Worm (Caenorhabditis elegans) whole organism, L1 larva: Measurements from ENCODE around the gene C06E4.3.

Experiments used
- C16A3.4 ChIP-seq: fragments of 150-350 bp; optimal IDR thresholded peaks from 2 replicates; lab custom pipeline; 2014; ENCODE audit warnings: missing biosample characterization, missing genetic modification characterization
- C34B4.2 ChIP-seq: sonication (generic microtip); optimal IDR thresholded peaks from 2 replicates; lab custom pipeline; 2017; ENCODE audit warnings: mild to moderate bottlenecking, missing genetic modification characterization, missing compliant biosample characterization
- F16B12.6 ChIP-seq: fragments of 150-350 bp; optimal IDR thresholded peaks from 2 replicates; lab custom pipeline; 2014; ENCODE audit warnings: missing biosample characterization, missing genetic modification characterization
- alr-1 ChIP-seq: fragments of 200-800 bp; sonication (Bioruptor generic); optimal IDR thresholded peaks from 2 replicates; lab custom pipeline; 2018; ENCODE audit warnings: borderline replicate concordance, mild to moderate bottlenecking, missing genetic modification characterization, missing compliant biosample characterization
- aly-2 ChIP-seq: fragments of 150-350 bp; optimal IDR thresholded peaks from 2 replicates; lab custom pipeline; 2014; ENCODE audit warnings: missing biosample characterization, missing genetic modification characterization
- blmp-1 ChIP-seq: fragments of 150-350 bp; optimal IDR thresholded peaks from 2 replicates; lab custom pipeline; 2014; ENCODE audit warnings: missing biosample characterization, missing genetic modification characterization
- ceh-82 ChIP-seq, 3 experiments: fragments of 150-350 bp in 1 of 3; sonication (generic microtip) in 2 of 3; optimal IDR thresholded peaks; 2 replicates each; lab custom pipeline; 2014 to 2017; ENCODE audit warnings: missing biosample characterization in 3 of 3, missing genetic modification characterization in 3 of 3
- dpl-1 ChIP-seq, 3 experiments: fragments of 150-350 bp in 2 of 3; sonication (generic microtip) in 1 of 3; optimal IDR thresholded peaks; 2 replicates each; lab custom pipeline; 2014 to 2017; ENCODE audit warnings: missing biosample characterization in 3 of 3, missing genetic modification characterization in 3 of 3, missing genetic modification reagents in 3 of 3
- dsc-1 ChIP-seq: sonication (generic microtip); optimal IDR thresholded peaks from 2 replicates; lab custom pipeline; 2016; ENCODE audit warnings: mild to moderate bottlenecking, missing genetic modification characterization, missing compliant biosample characterization
- efl-1 ChIP-seq, 4 experiments: fragments of 150-350 bp; optimal IDR thresholded peaks in 3 of 4; peaks in 1 of 4; 1 replicate in 1 of 4; 2 replicates in 3 of 4; lab custom pipeline; 2014; ENCODE audit warnings: missing biosample characterization in 2 of 4, missing genetic modification characterization in 2 of 4, missing genetic modification reagents in 2 of 4
- egl-13 ChIP-seq: sonication (generic microtip); optimal IDR thresholded peaks from 2 replicates; lab custom pipeline; 2016; ENCODE audit warnings: missing genotype, missing genetic modification reagents, missing genetic modification characterization, missing compliant biosample characterization
- elt-2 ChIP-seq: sonication (generic microtip); optimal IDR thresholded peaks from 2 replicates; lab custom pipeline; 2016; ENCODE audit warnings: missing genetic modification characterization, mild to moderate bottlenecking, inconsistent platforms, missing compliant biosample characterization, missing genetic modification reagents
- elt-3 ChIP-seq, 6 experiments: fragments of 150-350 bp in 1 of 6; sonication (generic microtip); optimal IDR thresholded peaks; 2 replicates each; lab custom pipeline; 2017 to 2018; ENCODE audit warnings: missing biosample characterization in 6 of 6, missing genetic modification characterization in 6 of 6, inconsistent platforms in 1 of 6
- fkh-10 ChIP-seq: sonication (generic microtip); optimal IDR thresholded peaks from 2 replicates; lab custom pipeline; 2017; ENCODE audit warnings: missing biosample characterization, missing genetic modification reagents, missing genetic modification characterization
- fkh-4 ChIP-seq: sonication (generic microtip); optimal IDR thresholded peaks from 2 replicates; lab custom pipeline; 2016; ENCODE audit warnings: missing compliant biosample characterization, missing genetic modification characterization, borderline replicate concordance
- fkh-8 ChIP-seq: sonication (generic microtip); optimal IDR thresholded peaks from 2 replicates; lab custom pipeline; 2016; ENCODE audit warnings: mild to moderate bottlenecking, missing genetic modification characterization, missing compliant biosample characterization
- fos-1 ChIP-seq: fragments of 150-350 bp; optimal IDR thresholded peaks from 2 replicates; lab custom pipeline; 2014; ENCODE audit warnings: missing biosample characterization, missing genetic modification characterization
- hpl-2 ChIP-seq: fragments of 150-350 bp; optimal IDR thresholded peaks from 2 replicates; lab custom pipeline; 2014; ENCODE audit warnings: missing biosample characterization, missing genetic modification reagents, missing genetic modification characterization
- irx-1 ChIP-seq: sonication (generic microtip); optimal IDR thresholded peaks from 2 replicates; lab custom pipeline; 2016; ENCODE audit warnings: missing genetic modification characterization, missing compliant biosample characterization
- isw-1 ChIP-seq: fragments of 200-800 bp; sonication (Bioruptor generic); IDR thresholded peaks from 2 replicates; pipeline ENCODE4 v1.3.6; 2022; ENCODE audit warnings: missing genetic modification characterization, missing compliant biosample characterization
- jun-1 ChIP-seq: fragments of 150-350 bp; optimal IDR thresholded peaks from 2 replicates; lab custom pipeline; 2014; ENCODE audit warnings: missing biosample characterization, missing genetic modification reagents, missing genetic modification characterization
- lin-14 ChIP-seq: fragments of 200-800 bp; sonication (Bioruptor generic); optimal IDR thresholded peaks from 2 replicates; lab custom pipeline; 2018; ENCODE audit warnings: mild to moderate bottlenecking, missing genetic modification characterization, moderate library complexity, missing compliant biosample characterization
- lin-15B ChIP-seq: fragments of 150-350 bp; sonication (generic microtip); optimal IDR thresholded peaks from 3 replicates; lab custom pipeline; 2014; ENCODE audit warnings: missing biosample characterization, missing genetic modification characterization
- lin-35 ChIP-seq, 2 experiments: fragments of 150-350 bp; optimal IDR thresholded peaks; 2 replicates each; lab custom pipeline; 2014; ENCODE audit warnings: missing biosample characterization in 2 of 2, missing genetic modification characterization in 2 of 2, missing genetic modification reagents in 2 of 2
- lir-3 ChIP-seq: sonication (generic microtip); optimal IDR thresholded peaks from 2 replicates; lab custom pipeline; 2016; ENCODE audit warnings: mild to moderate bottlenecking, missing genetic modification characterization, moderate library complexity, missing compliant biosample characterization; ENCODE audit not compliant: poor library complexity
- lsy-2 ChIP-seq, 2 experiments: fragments of 150-350 bp; optimal IDR thresholded peaks; 2 replicates each; lab custom pipeline; 2014; ENCODE audit warnings: missing biosample characterization in 2 of 2, missing genetic modification characterization in 2 of 2
- mdl-1 ChIP-seq, 2 experiments: fragments of 150-350 bp; optimal IDR thresholded peaks; 2 replicates each; lab custom pipeline; 2014 to 2017; ENCODE audit warnings: missing biosample characterization in 2 of 2, missing genetic modification characterization in 2 of 2, inconsistent platforms in 1 of 2
- mef-2 ChIP-seq: fragments of 150-350 bp; optimal IDR thresholded peaks from 2 replicates; lab custom pipeline; 2014; ENCODE audit warnings: missing biosample characterization, missing genetic modification characterization
- mep-1 ChIP-seq: fragments of 150-350 bp; optimal IDR thresholded peaks from 2 replicates; lab custom pipeline; 2014; ENCODE audit warnings: missing biosample characterization, missing genetic modification characterization
- nhr-11 ChIP-seq: fragments of 150-350 bp; optimal IDR thresholded peaks from 2 replicates; lab custom pipeline; 2014; ENCODE audit warnings: missing biosample characterization, missing genetic modification characterization
- nhr-12 ChIP-seq: sonication (generic microtip); optimal IDR thresholded peaks from 2 replicates; lab custom pipeline; 2017; ENCODE audit warnings: missing biosample characterization, missing genetic modification characterization
- nhr-19 ChIP-seq: fragments of 200-800 bp; sonication (Bioruptor generic); conservative IDR thresholded peaks from 2 replicates; pipeline ENCODE4 v1.3.6; 2022; ENCODE audit warnings: missing genetic modification characterization, missing compliant biosample characterization
- nhr-20 ChIP-seq: sonication (generic microtip); optimal IDR thresholded peaks from 2 replicates; lab custom pipeline; 2016; ENCODE audit warnings: mild to moderate bottlenecking, missing genetic modification characterization, missing compliant biosample characterization
- nhr-237 ChIP-seq: fragments of 150-350 bp; optimal IDR thresholded peaks from 2 replicates; lab custom pipeline; 2014; ENCODE audit warnings: missing biosample characterization, missing genetic modification characterization
- nhr-28 ChIP-seq: fragments of 150-350 bp; optimal IDR thresholded peaks from 2 replicates; lab custom pipeline; 2014; ENCODE audit warnings: missing biosample characterization, missing genetic modification characterization
- nhr-47 ChIP-seq: sonication (generic microtip); optimal IDR thresholded peaks from 2 replicates; lab custom pipeline; 2016; ENCODE audit warnings: mild to moderate bottlenecking, missing genetic modification characterization, moderate library complexity, missing compliant biosample characterization
- nhr-71 ChIP-seq: sonication (generic microtip); optimal IDR thresholded peaks from 2 replicates; lab custom pipeline; 2016; ENCODE audit warnings: mild to moderate bottlenecking, missing genetic modification characterization, moderate library complexity, missing compliant biosample characterization
- nhr-77 ChIP-seq: fragments of 150-350 bp; optimal IDR thresholded peaks from 2 replicates; lab custom pipeline; 2014; ENCODE audit warnings: missing biosample characterization, missing genetic modification characterization
- nhr-84 ChIP-seq: sonication (generic microtip); optimal IDR thresholded peaks from 2 replicates; lab custom pipeline; 2017; ENCODE audit warnings: missing biosample characterization, missing genetic modification characterization
- nhr-85 ChIP-seq: sonication (generic microtip); peaks from one replicate; lab custom pipeline; 2016; ENCODE audit warnings: missing genetic modification characterization, inconsistent platforms, missing compliant biosample characterization
- nhr-90 ChIP-seq: sonication (generic microtip); optimal IDR thresholded peaks from 2 replicates; lab custom pipeline; 2016; ENCODE audit warnings: mild to moderate bottlenecking, missing genetic modification characterization, missing compliant biosample characterization; ENCODE audit not compliant: poor library complexity
- pax-3 ChIP-seq: fragments of 200-800 bp; sonication (Bioruptor generic); optimal IDR thresholded peaks from 2 replicates; lab custom pipeline; 2018; ENCODE audit warnings: mild to moderate bottlenecking, missing genetic modification characterization, moderate library complexity, missing compliant biosample characterization
- rnt-1 ChIP-seq: sonication (generic microtip); optimal IDR thresholded peaks from 2 replicates; lab custom pipeline; 2016; ENCODE audit warnings: mild to moderate bottlenecking, missing genetic modification characterization, moderate library complexity, missing compliant biosample characterization
- skn-1 ChIP-seq: fragments of 150-350 bp; optimal IDR thresholded peaks from 2 replicates; lab custom pipeline; 2014; ENCODE audit warnings: missing biosample characterization, missing genetic modification characterization
- snpc-4 ChIP-seq: fragments of 150-350 bp; optimal IDR thresholded peaks from 2 replicates; lab custom pipeline; 2014; ENCODE audit warnings: missing biosample characterization, missing genetic modification characterization
- snu-23 ChIP-seq: sonication (generic microtip); optimal IDR thresholded peaks from 2 replicates; lab custom pipeline; 2016; ENCODE audit warnings: missing genetic modification characterization, missing compliant biosample characterization
- swsn-7 ChIP-seq: sonication (generic microtip); optimal IDR thresholded peaks from 2 replicates; lab custom pipeline; 2016; ENCODE audit warnings: missing genetic modification characterization, missing compliant biosample characterization
- tbx-2 ChIP-seq: sonication (generic microtip); optimal IDR thresholded peaks from 2 replicates; lab custom pipeline; 2016; ENCODE audit warnings: missing genetic modification characterization, missing compliant biosample characterization
- tlp-1 ChIP-seq: fragments of 150-350 bp; optimal IDR thresholded peaks from 2 replicates; lab custom pipeline; 2014; ENCODE audit warnings: missing biosample characterization, missing genetic modification characterization
- unc-130 ChIP-seq: fragments of 150-350 bp; optimal IDR thresholded peaks from 2 replicates; lab custom pipeline; 2017; ENCODE audit warnings: missing biosample characterization, missing genetic modification characterization, inconsistent platforms
- unc-86 ChIP-seq: sonication (generic microtip); optimal IDR thresholded peaks from 2 replicates; lab custom pipeline; 2016; ENCODE audit warnings: missing genetic modification characterization, missing compliant biosample characterization
- vab-15 ChIP-seq: sonication (generic microtip); optimal IDR thresholded peaks from 2 replicates; lab custom pipeline; 2017; ENCODE audit warnings: missing genotype, mild to moderate bottlenecking, missing genetic modification characterization, missing compliant biosample characterization
- xbp-1 ChIP-seq: sonication (generic microtip); optimal IDR thresholded peaks from 2 replicates; lab custom pipeline; 2016; ENCODE audit warnings: missing genetic modification characterization, missing compliant biosample characterization

Gene C06E4.3

DNA sequence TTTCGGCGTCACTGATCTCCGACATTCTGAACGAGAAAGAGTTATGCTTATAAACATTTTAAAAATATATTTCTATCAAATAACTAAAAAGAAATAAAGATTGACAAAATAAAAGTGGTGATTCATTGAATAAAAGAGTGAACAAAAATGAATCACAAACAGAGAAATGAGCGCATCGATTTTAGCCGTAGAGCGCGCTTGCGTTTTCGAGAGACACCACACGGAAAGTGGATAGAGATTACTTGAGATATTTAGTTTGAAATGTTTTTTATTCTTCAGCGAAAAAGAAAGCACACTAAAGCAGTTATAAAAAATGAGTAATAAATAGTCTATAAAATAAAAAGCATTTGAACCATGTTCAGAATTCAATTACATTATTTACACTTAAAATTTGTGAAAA lies 30.5 kb upstream of the C06E4.3 start, which contains the start of gene cap-1:
cap-1 (minus strand) TSS at position 26 of the 400 bp plus-strand sequence.
- peak; percentile 39 for TF ChIP-seq dsc-1 (tag; lab: Kevin White, UChicago)
- TF ChIP-seq aly-2, result no peak
- peak; percentile 89 for TF ChIP-seq mep-1
- peak; percentile 62 for TF ChIP-seq nhr-20
- peak; percentile 61 for TF ChIP-seq swsn-7 (tag; lab: Kevin White, UChicago)
- peak; percentile 47 for TF ChIP-seq egl-13
- TF ChIP-seq efl-1 (optimal IDR thresholded peaks at IDR 0.05; lab: Kevin White, UChicago), result peak; percentile 67 to 73
- peak; percentile 63 to 89 for TF ChIP-seq efl-1 (GFP tag; optimal IDR thresholded peaks at IDR 0.05 in 1 of 2; lab: Kevin White, UChicago)
- no peak for TF ChIP-seq tlp-1 (tag; lab: Kevin White, UChicago)
- no peak for TF ChIP-seq nhr-28
- peak; percentile 58 for TF ChIP-seq fos-1 (tag; lab: Kevin White, UChicago)
- TF ChIP-seq elt-2 (tag; lab: Kevin White, UChicago), result peak; percentile 13
- peak; percentile 64 for TF ChIP-seq xbp-1 (tag; lab: Kevin White, UChicago)
- TF ChIP-seq fkh-8, result peak; percentile 68
- peak; percentile 36 to 85 (median 67) for TF ChIP-seq ceh-82 (tag; optimal IDR thresholded peaks at IDR 0.05; lab: Kevin White, UChicago)
- TF ChIP-seq vab-15 (tag; lab: Kevin White, UChicago), result peak; percentile 35
- peak in 2 of 6 experiments; percentile 5 to 82 for TF ChIP-seq elt-3 (tag; optimal IDR thresholded peaks at IDR 0.05; lab: Kevin White, UChicago)
- TF ChIP-seq nhr-19 (GFP tag; lab: Robert Waterston, UW), result 0 out of 2 replicates have a peak, but pooled peaks have one; percentile 13
- TF ChIP-seq blmp-1, result peak; percentile 83
- peak; percentile 82 for TF ChIP-seq C16A3.4
- peak; percentile 49 for TF ChIP-seq nhr-77 (tag; lab: Kevin White, UChicago)
- TF ChIP-seq snu-23 (GFP tag; lab: Kevin White, UChicago), result peak; percentile 80
- peak; percentile 2 for TF ChIP-seq mef-2 (tag; lab: Kevin White, UChicago)
- TF ChIP-seq nhr-84 (tag; lab: Kevin White, UChicago), result no peak
- no peak for TF ChIP-seq nhr-11
- no peak for TF ChIP-seq fkh-4 (tag; lab: Kevin White, UChicago)
- peak; percentile 39 for TF ChIP-seq fkh-10 (GFP tag; lab: Kevin White, UChicago)
- TF ChIP-seq tbx-2 (tag; lab: Kevin White, UChicago), result peak; percentile 53
- TF ChIP-seq lsy-2 (tag; optimal IDR thresholded peaks at IDR 0.05; lab: Kevin White, UChicago), result peak; percentile 57 to 87
- TF ChIP-seq hpl-2 (GFP tag; lab: Kevin White, UChicago), result no peak
- peak; percentile 53 for TF ChIP-seq nhr-85 (tag; lab: Kevin White, UChicago)
- TF ChIP-seq lin-15B, result peak; percentile 69
- TF ChIP-seq isw-1, result peak; percentile 32
- peak in 1 of 2 experiments; percentile 40 for TF ChIP-seq mdl-1 (tag; optimal IDR thresholded peaks at IDR 0.05; lab: Kevin White, UChicago)
- no peak for TF ChIP-seq nhr-12 (tag; lab: Kevin White, UChicago)
- no peak for TF ChIP-seq C34B4.2 (tag; lab: Kevin White, UChicago)
- TF ChIP-seq skn-1, result peak; percentile 66
- peak; percentile 62 for TF ChIP-seq nhr-47 (tag; lab: Kevin White, UChicago)
- TF ChIP-seq lin-35 (GFP tag; optimal IDR thresholded peaks at IDR 0.05; lab: Kevin White, UChicago), result peak; percentile 54 to 78
- TF ChIP-seq dpl-1 (GFP tag; optimal IDR thresholded peaks at IDR 0.05; lab: Kevin White, UChicago), result peak; percentile 51 to 69 (median 57)
- TF ChIP-seq F16B12.6 (tag; lab: Kevin White, UChicago), result peak; percentile 27
- TF ChIP-seq alr-1, result no peak
- TF ChIP-seq nhr-71 (tag; lab: Kevin White, UChicago), result peak; percentile 78
- TF ChIP-seq lin-14 (GFP tag; lab: Kevin White, UChicago), result peak; percentile 87
- TF ChIP-seq nhr-237 (tag; lab: Kevin White, UChicago), result peak; percentile 13
- peak; percentile 46 for TF ChIP-seq snpc-4 (tag; lab: Kevin White, UChicago)
- TF ChIP-seq nhr-90 (tag; lab: Kevin White, UChicago), result peak; percentile 31
- peak; percentile 77 for TF ChIP-seq rnt-1 (tag; lab: Kevin White, UChicago)
- TF ChIP-seq jun-1 (tag; lab: Kevin White, UChicago), result peak; percentile 20
- TF ChIP-seq pax-3 (tag; lab: Kevin White, UChicago), result no peak
- TF ChIP-seq lir-3 (tag; lab: Kevin White, UChicago), result peak; percentile 69
- TF ChIP-seq unc-86 (tag; lab: Kevin White, UChicago), result peak; percentile 25
- TF ChIP-seq irx-1 (tag; lab: Kevin White, UChicago), result peak; percentile 11
- TF ChIP-seq unc-130 (tag; lab: Kevin White, UChicago), result peak; percentile 85
